Fruit fly (Drosophila melanogaster): Measurements from ENCODE around the gene alien.

DNA sequence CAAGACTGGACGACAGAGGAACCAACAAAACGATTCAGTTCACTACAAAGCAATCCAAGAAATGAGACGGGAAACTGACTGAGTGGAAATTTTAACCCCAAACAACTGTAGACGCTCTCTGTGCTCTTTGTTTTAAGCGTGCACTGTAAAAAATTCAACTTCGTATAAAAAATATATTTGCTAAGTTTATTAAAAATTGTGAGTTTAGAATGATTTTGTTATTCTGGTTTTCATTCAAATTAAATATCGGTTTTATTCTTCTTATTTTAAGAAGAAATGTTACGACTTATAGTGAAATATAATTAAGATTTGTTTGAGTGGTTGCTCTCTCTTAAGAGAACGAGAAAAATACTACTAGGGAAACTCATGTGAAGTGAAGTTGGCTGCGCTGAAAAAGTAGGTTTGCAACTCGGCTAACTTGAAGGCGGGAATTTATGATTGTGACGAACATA lies 39.1 kb downstream of the alien start:
- TF ChIP-seq CG6163 (GFP tag; IDR thresholded peaks at IDR 0.05) (peak; percentile 98), esn (GFP tag; optimal IDR thresholded peaks at IDR 0.05) (no peak), Hr4 (GFP tag; optimal IDR thresholded peaks at IDR 0.05) (peak; percentile 97), achi (GFP tag; optimal IDR thresholded peaks at IDR 0.05) (peak; percentile 89), Met (GFP tag; optimal IDR thresholded peaks at IDR 0.05) (peak; percentile 91), CG3919 (GFP tag; optimal IDR thresholded peaks at IDR 0.05) (peak; percentile 83), CG8319 (GFP tag; optimal IDR thresholded peaks at IDR 0.05) (peak; percentile 57), CG10669 (GFP tag; optimal IDR thresholded peaks at IDR 0.05) (peak; percentile 78), spab (GFP tag; optimal IDR thresholded peaks at IDR 0.05) (peak; percentile 61), pdm3 (GFP tag; optimal IDR thresholded peaks at IDR 0.05) (peak; percentile 91), CG6854 (GFP tag; optimal IDR thresholded peaks at IDR 0.05) (no peak)
